Fruit fly (Drosophila melanogaster): Measurements from ENCODE around the gene CG18809.

dm6 chrX:19762167-19762566 is 18.0 kb upstream of the CG18809 start:
- TF ChIP-seq CG15710 (tag; optimal IDR thresholded peaks at IDR 0.05): no peak
- TF ChIP-seq Pif1B (GFP tag; optimal IDR thresholded peaks at IDR 0.05): no peak
- TF ChIP-seq Snoo (tag; optimal IDR thresholded peaks at IDR 0.05): no peak
- no peak for TF ChIP-seq rn (GFP tag; IDR thresholded peaks at IDR 0.05)
- TF ChIP-seq CG9948 (tag; optimal IDR thresholded peaks at IDR 0.05): no peak
- TF ChIP-seq EcR (GFP tag; optimal IDR thresholded peaks at IDR 0.05): no peak
- no peak for TF ChIP-seq CG8301 (tag; optimal IDR thresholded peaks at IDR 0.05)
- no peak for TF ChIP-seq CG17806 (tag; optimal IDR thresholded peaks at IDR 0.05)
- TF ChIP-seq CG13204 (GFP tag; optimal IDR thresholded peaks at IDR 0.05): no peak
- no peak for TF ChIP-seq D1 (tag; optimal IDR thresholded peaks at IDR 0.05)
- no peak for TF ChIP-seq fd96Ca (GFP tag; IDR thresholded peaks at IDR 0.05)

Measured in whole organism, pupa.